Worm (Caenorhabditis elegans): Measurements from ENCODE around the gene nhr-226.

DNA sequence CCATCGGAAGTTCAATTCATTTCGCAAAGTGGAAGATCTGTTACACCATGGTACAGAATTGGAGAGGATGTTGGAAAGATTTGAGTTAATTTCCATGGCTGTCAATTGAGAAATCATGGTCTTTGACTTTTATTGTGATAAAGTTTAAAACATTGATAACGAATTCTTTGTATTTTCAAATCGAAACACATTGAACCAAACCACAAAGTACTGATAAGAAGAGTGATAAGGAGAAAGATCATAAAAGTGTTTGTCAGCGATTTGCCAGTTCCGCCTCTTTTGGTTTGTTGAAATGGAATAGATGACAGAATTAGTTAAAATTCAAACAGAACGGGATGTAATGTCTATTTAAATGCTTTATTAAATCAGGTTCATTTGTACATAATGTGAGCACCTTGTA, 32.4 kb downstream of the nhr-226 start:
- TF ChIP-seq him-1 (tag; optimal IDR thresholded peaks at IDR 0.05), result no peak
- no peak for TF ChIP-seq dao-5 (tag; optimal IDR thresholded peaks at IDR 0.05)
- no peak for TF ChIP-seq W03F9.2 (tag; optimal IDR thresholded peaks at IDR 0.05)

Data from whole organism, L4/young adult.